Worm (Caenorhabditis elegans): ENCODE measurements around the gene gpb-1.
A peak's percentile ranks its signal among the peaks of the same experiment; 100 is the strongest.

DNA sequence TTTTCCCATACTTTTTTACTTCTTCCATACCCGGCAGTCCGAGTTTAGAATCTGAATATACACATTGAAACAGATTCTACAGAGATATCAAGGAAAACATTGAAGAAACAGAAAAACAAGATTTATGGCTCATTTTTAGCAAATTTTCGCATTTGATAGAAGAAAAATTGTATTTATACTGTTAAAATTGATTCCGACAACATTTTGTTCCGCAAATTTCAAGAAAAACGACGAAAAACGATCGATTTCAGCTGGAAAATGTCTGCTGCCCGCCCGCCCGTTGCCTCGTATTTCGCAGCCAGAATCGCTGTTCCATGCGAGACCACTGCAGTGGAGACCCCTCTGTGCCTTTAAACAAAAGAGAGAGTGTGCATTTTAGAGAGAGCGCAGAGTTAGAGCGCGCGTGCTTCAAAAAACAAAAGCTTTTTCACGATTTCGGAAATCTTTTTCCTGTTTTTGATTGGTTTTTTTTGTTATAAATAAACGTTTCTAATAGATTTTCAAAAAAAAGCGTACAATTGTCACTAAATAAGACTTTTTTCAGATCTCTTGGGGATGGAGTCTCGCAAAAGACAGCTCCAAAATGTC lies 29.6 kb upstream of the gpb-1 start, which contains the start of the genes patr-1 and dna-2:
- TF ChIP-seq blmp-1 (tag; optimal IDR thresholded peaks at IDR 0.05) (peak; percentile 52), elt-3 (tag; optimal IDR thresholded peaks at IDR 0.05) (peak in 1 of 6 experiments; percentile 18), sup-37 (GFP tag; optimal IDR thresholded peaks at IDR 0.05) (no peak), lin-39 (tag; optimal IDR thresholded peaks at IDR 0.05) (no peak), nhr-28 (tag; optimal IDR thresholded peaks at IDR 0.05) (no peak), mdl-1 (tag; optimal IDR thresholded peaks at IDR 0.05) (peak in 1 of 2 experiments; percentile 71), unc-62 (GFP tag; optimal IDR thresholded peaks at IDR 0.05) (no peak), nhr-12 (tag; optimal IDR thresholded peaks at IDR 0.05) (no peak), lsy-2 (tag; optimal IDR thresholded peaks at IDR 0.05) (peak; percentile 80 to 86), nhr-237 (tag; optimal IDR thresholded peaks at IDR 0.05) (no peak), elt-2 (tag; optimal IDR thresholded peaks at IDR 0.05) (no peak)

Data from whole organism, L1 larva.